Fruit fly (Drosophila melanogaster) whole organism, embryonic: ENCODE data around the gene CG18661.

Experiments
- Asciz ChIP-seq: fragments of 200-800 bp; sonication (Bioruptor generic); optimal IDR thresholded peaks from 2 replicates; lab custom pipeline; 2017; ENCODE audit warnings: missing biosample characterization, mild to moderate bottlenecking, missing genetic modification characterization, missing genetic modification reagents
- Blimp-1 ChIP-seq: fragments of 200-800 bp; sonication (Bioruptor generic); optimal IDR thresholded peaks from 3 replicates; lab custom pipeline; 2018; ENCODE audit warnings: missing biosample characterization, missing genetic modification characterization, mild to moderate bottlenecking, moderate library complexity, missing genetic modification reagents
- BtbVII ChIP-seq: fragments of 200-800 bp; sonication (Bioruptor generic); optimal IDR thresholded peaks from 3 replicates; lab custom pipeline; 2017; ENCODE audit warnings: missing biosample characterization, mild to moderate bottlenecking, missing genetic modification characterization
- CG10274 ChIP-seq: fragments of 200-800 bp; sonication (Bioruptor generic); optimal IDR thresholded peaks from 3 replicates; lab custom pipeline; 2017; ENCODE audit warnings: missing biosample characterization, mild to moderate bottlenecking, missing genetic modification characterization
- CG11085 ChIP-seq: fragments of 200-800 bp; sonication (Bioruptor generic); IDR thresholded peaks from 2 replicates; pipeline ENCODE4 v1.3.6; 2022; ENCODE audit warnings: missing biosample characterization, missing genetic modification characterization
- CG11456 ChIP-seq: fragments of 200-800 bp; sonication (Bioruptor generic); IDR thresholded peaks from 3 replicates; pipeline ENCODE4 v1.3.6; 2022; ENCODE audit warnings: missing biosample characterization, missing genetic modification characterization
- CG12071 ChIP-seq: fragments of 200-800 bp; sonication (Bioruptor generic); optimal IDR thresholded peaks from 3 replicates; lab custom pipeline; 2018; ENCODE audit warnings: missing biosample characterization, mild to moderate bottlenecking, missing genetic modification characterization
- CG12219 ChIP-seq: fragments of 200-800 bp; sonication (Bioruptor generic); optimal IDR thresholded peaks from 3 replicates; lab custom pipeline; 2018; ENCODE audit warnings: missing biosample characterization, mild to moderate bottlenecking, missing genetic modification characterization
- CG12769 ChIP-seq: fragments of 200-800 bp; sonication (Bioruptor generic); optimal IDR thresholded peaks from 2 replicates; lab custom pipeline; 2019; ENCODE audit warnings: missing biosample characterization, mild to moderate bottlenecking, missing genetic modification characterization, moderate library complexity
- CG13296 ChIP-seq: fragments of 200-800 bp; sonication (Bioruptor generic); optimal IDR thresholded peaks from 3 replicates; lab custom pipeline; 2018; ENCODE audit warnings: missing biosample characterization, mild to moderate bottlenecking, missing genetic modification characterization
- CG17385 ChIP-seq: fragments of 200-800 bp; sonication (Bioruptor generic); optimal IDR thresholded peaks from 3 replicates; lab custom pipeline; 2018; ENCODE audit warnings: missing biosample characterization, mild to moderate bottlenecking, missing genetic modification characterization
- CG17568 ChIP-seq: fragments of 200-800 bp; sonication (Bioruptor generic); optimal IDR thresholded peaks from 2 replicates; lab custom pipeline; 2018; ENCODE audit warnings: missing biosample characterization, mild to moderate bottlenecking, missing genetic modification characterization, moderate library complexity
- CG2678 ChIP-seq: fragments of 200-800 bp; sonication (Bioruptor generic); optimal IDR thresholded peaks from 3 replicates; lab custom pipeline; 2019; ENCODE audit warnings: missing biosample characterization, mild to moderate bottlenecking, missing genetic modification characterization, moderate library complexity
- CG3281 ChIP-seq: fragments of 200-800 bp; sonication (Bioruptor generic); optimal IDR thresholded peaks from 3 replicates; lab custom pipeline; 2017; ENCODE audit warnings: missing biosample characterization, mild to moderate bottlenecking, missing genetic modification characterization
- CG34376 ChIP-seq: fragments of 200-800 bp; sonication (Bioruptor generic); optimal IDR thresholded peaks from 2 replicates; lab custom pipeline; 2018; ENCODE audit warnings: missing biosample characterization, mild to moderate bottlenecking, missing genetic modification characterization
- CG4617 ChIP-seq: fragments of 200-800 bp; sonication (Bioruptor generic); optimal IDR thresholded peaks from 3 replicates; lab custom pipeline; 2016; ENCODE audit warnings: missing biosample characterization, missing genetic modification characterization, borderline replicate concordance
- CG4730 ChIP-seq: fragments of 200-800 bp; sonication (Bioruptor generic); IDR thresholded peaks from 2 replicates; pipeline ENCODE4 v1.3.6; 2022; ENCODE audit warnings: missing biosample characterization, missing genetic modification characterization
- CG6813 ChIP-seq: fragments of 200-800 bp; sonication (Bioruptor generic); optimal IDR thresholded peaks from 2 replicates; lab custom pipeline; 2017; ENCODE audit warnings: missing biosample characterization, missing genetic modification characterization, mild to moderate bottlenecking, moderate library complexity, missing genetic modification reagents
- CG7372 ChIP-seq: fragments of 200-800 bp; sonication (Bioruptor generic); IDR thresholded peaks from 2 replicates; pipeline ENCODE4 v1.3.6; 2022; ENCODE audit warnings: missing biosample characterization, missing genetic modification characterization
- CG9437 ChIP-seq: fragments of 200-800 bp; sonication (Bioruptor generic); optimal IDR thresholded peaks from 2 replicates; lab custom pipeline; 2018; ENCODE audit warnings: missing biosample characterization, mild to moderate bottlenecking, missing genetic modification characterization
- CG9727 ChIP-seq: fragments of 200-800 bp; sonication (Bioruptor generic); optimal IDR thresholded peaks from 3 replicates; lab custom pipeline; 2017; ENCODE audit warnings: missing biosample characterization, mild to moderate bottlenecking, missing genetic modification characterization
- Chrac-16 ChIP-seq: fragments of 200-800 bp; sonication (Bioruptor generic); optimal IDR thresholded peaks from 3 replicates; lab custom pipeline; 2016; ENCODE audit warnings: missing biosample characterization, missing genetic modification characterization
- D19B ChIP-seq: fragments of 200-800 bp; sonication (Bioruptor generic); optimal IDR thresholded peaks from 2 replicates; lab custom pipeline; 2017; ENCODE audit warnings: missing biosample characterization, mild to moderate bottlenecking, missing genetic modification characterization
- GATAe ChIP-seq: fragments of 200-800 bp; sonication (Bioruptor generic); conservative IDR thresholded peaks from 2 replicates; pipeline ENCODE4 v1.3.6; 2022; ENCODE audit warnings: missing biosample characterization, missing genetic modification characterization
- Med ChIP-seq: fragments of 200-800 bp; sonication (Bioruptor generic); peaks from one replicate; lab custom pipeline; 2016; ENCODE audit warnings: missing biosample characterization, missing genetic modification characterization, mild to moderate bottlenecking, inconsistent platforms, moderate library complexity
- Nf-YA ChIP-seq: fragments of 200-800 bp; sonication (Bioruptor generic); IDR thresholded peaks from 2 replicates; pipeline ENCODE4 v1.3.6; 2022; ENCODE audit warnings: missing biosample characterization, missing genetic modification characterization
- PHDP ChIP-seq: fragments of 200-800 bp; sonication (Bioruptor generic); optimal IDR thresholded peaks from 3 replicates; lab custom pipeline; 2018; ENCODE audit warnings: missing biosample characterization, mild to moderate bottlenecking, missing genetic modification characterization, moderate library complexity
- Pdp1 ChIP-seq, 2 experiments: fragments of 200-800 bp; sonication (Bioruptor generic); optimal IDR thresholded peaks; 3 replicates each; lab custom pipeline; 2016; ENCODE audit warnings: missing biosample characterization in 2 of 2, missing genetic modification characterization in 2 of 2, mild to moderate bottlenecking in 1 of 2, moderate library complexity in 1 of 2
- Scr ChIP-seq: fragments of 200-800 bp; sonication (Bioruptor generic); IDR thresholded peaks from 2 replicates; pipeline ENCODE4 v1.3.6; 2022; ENCODE audit warnings: missing biosample characterization, missing genetic modification characterization; ENCODE audit not compliant: partially characterized antibody
- Side ChIP-seq: fragments of 200-800 bp; sonication (Bioruptor generic); optimal IDR thresholded peaks from 2 replicates; lab custom pipeline; 2016; ENCODE audit warnings: missing biosample characterization, missing genetic modification characterization
- aop ChIP-seq: fragments of 200-800 bp; sonication (Bioruptor generic); IDR thresholded peaks from 2 replicates; pipeline ENCODE4 v1.3.6; 2022; ENCODE audit warnings: missing biosample characterization, missing genetic modification characterization
- ap ChIP-seq: fragments of 200-800 bp; sonication (Bioruptor generic); IDR thresholded peaks from 2 replicates; pipeline ENCODE4 v1.3.6; 2022; ENCODE audit warnings: missing biosample characterization, missing genetic modification characterization
- cwo ChIP-seq: fragments of 200-800 bp; sonication (Bioruptor generic); optimal IDR thresholded peaks from 3 replicates; lab custom pipeline; 2017; ENCODE audit warnings: missing biosample characterization, missing genetic modification characterization, mild to moderate bottlenecking, moderate library complexity, missing genetic modification reagents
- dan ChIP-seq: fragments of 200-800 bp; sonication (Bioruptor generic); IDR thresholded peaks from 2 replicates; pipeline ENCODE4 v1.3.6; 2022; ENCODE audit warnings: missing biosample characterization, missing genetic modification characterization
- fd64A ChIP-seq: fragments of 200-800 bp; sonication (Bioruptor generic); optimal IDR thresholded peaks from 3 replicates; lab custom pipeline; 2018; ENCODE audit warnings: missing biosample characterization, mild to moderate bottlenecking, missing genetic modification characterization
- gce ChIP-seq: fragments of 200-800 bp; sonication (Bioruptor generic); IDR thresholded peaks from 3 replicates; pipeline ENCODE4 v1.3.6; 2022; ENCODE audit warnings: missing biosample characterization, missing genetic modification characterization
- lab ChIP-seq: fragments of 200-800 bp; sonication (Bioruptor generic); optimal IDR thresholded peaks from 3 replicates; lab custom pipeline; 2017; ENCODE audit warnings: missing biosample characterization, missing genetic modification characterization, mild to moderate bottlenecking, moderate library complexity, missing genetic modification reagents
- mirr ChIP-seq: fragments of 200-800 bp; sonication (Bioruptor generic); optimal IDR thresholded peaks from 3 replicates; lab custom pipeline; 2018; ENCODE audit warnings: missing biosample characterization, mild to moderate bottlenecking, missing genetic modification characterization
- odd ChIP-seq: fragments of 200-800 bp; sonication (Bioruptor generic); optimal IDR thresholded peaks from 2 replicates; lab custom pipeline; 2017; ENCODE audit warnings: missing biosample characterization, mild to moderate bottlenecking, missing genetic modification characterization
- prd ChIP-seq, 3 experiments: fragments of >200 bp in 2 of 3; fragments of 200-800 bp in 1 of 3; sonication (Bioruptor generic) in 1 of 3; optimal IDR thresholded peaks in 2 of 3; IDR thresholded peaks in 1 of 3; 2 replicates in 2 of 3; 3 replicates in 1 of 3; pipeline versions ENCODE4 v1.3.6 to Lab custom; 2017 to 2022; ENCODE audit warnings: missing biosample characterization in 1 of 3, missing genetic modification characterization in 1 of 3
- sc ChIP-seq, 3 experiments: fragments of >200 bp in 2 of 3; fragments of 200-800 bp in 1 of 3; sonication (Bioruptor generic) in 1 of 3; optimal IDR thresholded peaks; 2 replicates in 2 of 3; 3 replicates in 1 of 3; lab custom pipeline; 2017; ENCODE audit warnings: mild to moderate bottlenecking in 1 of 3, missing biosample characterization in 1 of 3, missing genetic modification characterization in 1 of 3, missing genetic modification reagents in 1 of 3
- sd ChIP-seq: fragments of 200-800 bp; sonication (Bioruptor generic); optimal IDR thresholded peaks from 3 replicates; lab custom pipeline; 2018; ENCODE audit warnings: missing biosample characterization, mild to moderate bottlenecking, missing genetic modification characterization, moderate library complexity
- sens ChIP-seq: fragments of 200-800 bp; sonication (Bioruptor generic); peaks from one replicate; lab custom pipeline; 2016; ENCODE audit warnings: missing biosample characterization, missing genetic modification characterization
- shn ChIP-seq: fragments of 200-800 bp; sonication (Bioruptor generic); optimal IDR thresholded peaks from 3 replicates; lab custom pipeline; 2016; ENCODE audit warnings: missing biosample characterization, missing genetic modification characterization
- sug ChIP-seq: fragments of 200-800 bp; optimal IDR thresholded peaks from 2 replicates; lab custom pipeline; 2019; ENCODE audit warnings: missing biosample characterization, mild to moderate bottlenecking, missing genetic modification characterization, moderate library complexity
- unpg ChIP-seq: fragments of 200-800 bp; sonication (Bioruptor generic); optimal IDR thresholded peaks from 3 replicates; lab custom pipeline; 2018; ENCODE audit warnings: missing biosample characterization, mild to moderate bottlenecking, missing genetic modification characterization, moderate library complexity
- wdn ChIP-seq: fragments of 200-800 bp; sonication (Bioruptor generic); IDR thresholded peaks from 2 replicates; pipeline ENCODE4 v1.3.6; 2022; ENCODE audit warnings: missing biosample characterization, missing genetic modification characterization

Gene CG18661

DNA sequence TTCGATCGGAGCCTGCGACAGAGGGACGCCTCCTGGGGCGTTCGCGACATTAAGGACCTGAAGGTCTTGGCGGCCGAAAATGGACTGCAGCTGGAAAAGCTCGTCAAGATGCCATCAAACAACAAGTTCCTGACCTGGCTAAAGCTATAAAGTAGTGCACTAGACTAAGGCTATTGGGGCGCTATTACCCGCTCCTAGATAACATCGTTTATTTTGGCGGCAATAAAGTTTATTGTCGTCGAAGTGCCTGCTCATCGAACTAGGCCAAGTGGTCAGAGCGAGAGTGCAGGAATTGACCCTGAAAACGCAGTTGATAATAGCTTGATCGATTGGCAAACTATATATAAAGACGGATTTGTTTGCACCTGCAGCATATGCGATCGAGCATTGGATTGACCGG lies 832 bp downstream of the CG18661 start, which contains the start of gene Try29F:
Gene Try29F (plus strand): TSS at position 301 of the 400 bp plus-strand sequence.
- no peak for TF ChIP-seq cwo (GFP tag; lab: Kevin White, UChicago)
- TF ChIP-seq Side (GFP tag; lab: Kevin White, UChicago): no peak
- no peak for TF ChIP-seq gce
- 0 out of 3 replicates have a peak, but pooled peaks have one; percentile 1 for TF ChIP-seq CG11456
- TF ChIP-seq wdn (GFP tag; lab: Robert Waterston, UW): no peak

DNA sequence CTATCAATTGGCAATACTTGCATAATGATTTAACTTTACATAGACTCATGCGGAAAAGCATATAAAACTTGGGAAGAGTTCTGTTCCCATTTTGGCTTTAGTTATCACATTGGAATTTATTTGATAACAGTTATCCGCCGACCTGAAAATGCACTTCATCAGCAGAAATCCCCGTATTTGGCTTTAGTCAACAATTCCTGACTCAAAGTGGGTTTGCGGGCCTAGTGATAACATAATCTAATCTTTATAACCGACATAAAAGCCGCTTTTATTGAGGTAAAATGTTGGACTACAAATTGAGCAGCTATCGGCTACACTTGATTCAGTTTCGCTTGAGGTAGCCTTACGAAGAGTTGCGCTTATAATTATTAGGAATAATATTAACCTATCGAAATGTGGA lies 12.9 kb downstream of the CG18661 start, which contains the start of gene CG9568:
Gene CG9568 (plus strand): TSS at position 317 of the 400 bp plus-strand sequence.
- TF ChIP-seq fd64A (GFP tag; lab: Kevin White, UChicago) (peak; percentile 7), CG17568 (GFP tag; lab: Kevin White, UChicago) (peak; percentile 33), dan (GFP tag; lab: Robert Waterston, UW) (no peak), CG10274 (GFP tag; lab: Kevin White, UChicago) (no peak), prd (optimal IDR thresholded peaks at IDR 0.05; lab: Kevin White, UChicago) (no peak), prd (GFP tag; IDR thresholded peaks at IDR 0.05; lab: Robert Waterston, UW) (no peak), D19B (GFP tag; lab: Kevin White, UChicago) (peak; percentile 22), CG13296 (GFP tag; lab: Kevin White, UChicago) (peak; percentile 38), Blimp-1 (GFP tag; lab: Kevin White, UChicago) (no peak), Med (GFP tag; lab: Kevin White, UChicago) (peak; percentile 53), CG3281 (peak; percentile 7), mirr (peak; percentile 47), sd (tag; lab: Kevin White, UChicago) (peak; percentile 80), CG7372 (GFP tag; lab: Robert Waterston, UW) (no peak), PHDP (tag; lab: Kevin White, UChicago) (peak; percentile 2), CG4730 (GFP tag; lab: Robert Waterston, UW) (no peak), CG6813 (peak; percentile 17), CG34376 (GFP tag; lab: Kevin White, UChicago) (peak; percentile 54), CG9727 (GFP tag; lab: Kevin White, UChicago) (no peak), Pdp1 (GFP tag; optimal IDR thresholded peaks at IDR 0.05; lab: Kevin White, UChicago) (peak in 1 of 2 experiments; percentile 38), CG11085 (GFP tag; lab: Robert Waterston, UW) (no peak), lab (peak; percentile 18), Chrac-16 (no peak), odd (GFP tag; lab: Kevin White, UChicago) (peak; percentile 6), CG9437 (GFP tag; lab: Kevin White, UChicago) (no peak), CG12219 (GFP tag; lab: Kevin White, UChicago) (peak; percentile 2), shn (GFP tag; lab: Kevin White, UChicago) (no peak), sens (peak; percentile 42), unpg (GFP tag; lab: Kevin White, UChicago) (peak; percentile 5), CG12071 (peak; percentile 48), aop (GFP tag; lab: Robert Waterston, UW) (no peak), CG12769 (peak; percentile 13), CG4617 (GFP tag; lab: Kevin White, UChicago) (no peak), GATAe (GFP tag; lab: Robert Waterston, UW) (peak; percentile 37; the same call in 1 of the 2 replicates), Scr (GFP tag; lab: Robert Waterston, UW) (no peak), sc (optimal IDR thresholded peaks at IDR 0.05; lab: Kevin White, UChicago) (no peak), sc (GFP tag; optimal IDR thresholded peaks at IDR 0.05; lab: Kevin White, UChicago) (no peak), CG17385 (peak; percentile 2), sug (tag; lab: Kevin White, UChicago) (peak; percentile 19), BtbVII (GFP tag; lab: Kevin White, UChicago) (peak; percentile 14), Nf-YA (GFP tag; lab: Robert Waterston, UW) (no peak), Asciz (GFP tag; lab: Kevin White, UChicago) (peak; percentile 2), ap (no peak), CG2678 (tag; lab: Kevin White, UChicago) (peak; percentile 17)
